Worm (Caenorhabditis elegans) whole organism, early embryonic: ENCODE measurements around the gene T05A7.13.

Experiments used
- sea-1 ChIP-seq: fragments of 200-800 bp; sonication (Bioruptor generic); conservative IDR thresholded peaks from 2 replicates; pipeline ENCODE4 v1.3.6; 2022; ENCODE audit warnings: missing genetic modification characterization, missing compliant biosample characterization
- tbx-37 ChIP-seq: fragments of 200-800 bp; sonication (Bioruptor generic); conservative IDR thresholded peaks from 2 replicates; pipeline ENCODE4 v1.3.6; 2022; ENCODE audit warnings: missing genetic modification reagents, missing genetic modification characterization, missing compliant biosample characterization
- tra-4 ChIP-seq: sonication (generic microtip); optimal IDR thresholded peaks from 2 replicates; lab custom pipeline; 2017; ENCODE audit warnings: missing genetic modification characterization, missing compliant biosample characterization

DNA sequence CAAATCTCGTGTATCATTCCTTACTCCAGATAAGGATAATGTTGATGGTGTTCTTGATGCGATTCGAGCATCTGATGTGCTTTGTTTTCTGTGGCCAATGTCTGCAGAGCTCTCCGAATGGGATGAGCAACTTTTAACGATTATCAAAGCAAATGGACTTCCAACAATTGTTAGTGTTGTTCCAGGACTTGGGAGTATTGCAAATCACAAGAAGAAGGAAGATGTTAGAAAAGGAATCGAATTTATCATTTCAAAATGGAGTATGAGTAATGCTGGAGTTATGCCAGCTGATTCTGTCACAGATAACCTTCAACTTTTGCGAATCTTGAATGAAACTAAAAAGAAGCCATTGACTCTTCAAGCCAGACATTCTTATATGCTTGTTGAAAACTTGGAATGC is 49.6 kb upstream of the T05A7.13 start:
- no peak for TF ChIP-seq tbx-37 (GFP tag; lab: Robert Waterston, UW)
- no peak for TF ChIP-seq sea-1 (GFP tag; lab: Robert Waterston, UW)
- no peak for TF ChIP-seq tra-4 (tag; lab: Kevin White, UChicago)
